Fruit fly (Drosophila melanogaster) whole organism, embryonic: ENCODE measurements around the gene CG13449.
A peak's percentile ranks its signal among the peaks of the same experiment; 100 is the strongest.

Source experiments
- CG10462 ChIP-seq: fragments of 200-800 bp; sonication (Bioruptor generic); optimal IDR thresholded peaks from 2 replicates; lab custom pipeline; 2016; ENCODE audit warnings: missing biosample characterization, missing genetic modification characterization
- CG10543 ChIP-seq: fragments of 200-800 bp; sonication (Bioruptor generic); optimal IDR thresholded peaks from 3 replicates; lab custom pipeline; 2017; ENCODE audit warnings: missing biosample characterization, mild to moderate bottlenecking, missing genetic modification characterization, moderate library complexity
- CG13424 ChIP-seq: fragments of 200-800 bp; sonication (Bioruptor generic); optimal IDR thresholded peaks from 2 replicates; lab custom pipeline; 2019; ENCODE audit warnings: missing biosample characterization, mild to moderate bottlenecking, missing genetic modification characterization, moderate library complexity
- CG14441 ChIP-seq: fragments of 200-800 bp; sonication (Bioruptor generic); IDR thresholded peaks from 2 replicates; pipeline ENCODE4 v1.3.6; 2022; ENCODE audit warnings: missing biosample characterization, missing genetic modification characterization
- CG14710 ChIP-seq: fragments of 200-800 bp; sonication (Bioruptor generic); optimal IDR thresholded peaks from 3 replicates; lab custom pipeline; 2019; ENCODE audit warnings: missing biosample characterization, mild to moderate bottlenecking, missing genetic modification characterization, moderate library complexity
- CG15601 ChIP-seq: fragments of 200-800 bp; sonication (Bioruptor generic); optimal IDR thresholded peaks from 3 replicates; lab custom pipeline; 2019; ENCODE audit warnings: missing biosample characterization, mild to moderate bottlenecking, missing genetic modification characterization, moderate library complexity
- CG1647 ChIP-seq: fragments of 200-800 bp; sonication (Bioruptor generic); optimal IDR thresholded peaks from 3 replicates; lab custom pipeline; 2016; ENCODE audit warnings: missing biosample characterization, missing genetic modification characterization
- CG17385 ChIP-seq: fragments of 200-800 bp; sonication (Bioruptor generic); optimal IDR thresholded peaks from 3 replicates; lab custom pipeline; 2018; ENCODE audit warnings: missing biosample characterization, mild to moderate bottlenecking, missing genetic modification characterization
- CG2678 ChIP-seq: fragments of 200-800 bp; sonication (Bioruptor generic); optimal IDR thresholded peaks from 3 replicates; lab custom pipeline; 2019; ENCODE audit warnings: missing biosample characterization, mild to moderate bottlenecking, missing genetic modification characterization, moderate library complexity
- CG2712 ChIP-seq: fragments of 200-800 bp; optimal IDR thresholded peaks from 3 replicates; lab custom pipeline; 2019; ENCODE audit warnings: missing biosample characterization, mild to moderate bottlenecking, missing genetic modification characterization, moderate library complexity
- CG31365 ChIP-seq: fragments of 200-800 bp; sonication (Bioruptor generic); optimal IDR thresholded peaks from 2 replicates; lab custom pipeline; 2018; ENCODE audit warnings: missing biosample characterization, mild to moderate bottlenecking, missing genetic modification characterization
- CG32767 ChIP-seq: fragments of 200-800 bp; sonication (Bioruptor generic); IDR thresholded peaks from 2 replicates; pipeline ENCODE4 v1.3.6; 2022; ENCODE audit warnings: missing biosample characterization, missing genetic modification characterization
- CG3407 ChIP-seq: fragments of 200-800 bp; sonication (Bioruptor generic); optimal IDR thresholded peaks from 2 replicates; lab custom pipeline; 2018; ENCODE audit warnings: missing biosample characterization, mild to moderate bottlenecking, missing genetic modification characterization
- CG3726 ChIP-seq: fragments of 200-800 bp; sonication (Bioruptor generic); IDR thresholded peaks from 3 replicates; pipeline ENCODE4, ENCODE4 v1.3.6; 2022; ENCODE audit warnings: missing biosample characterization, missing genetic modification characterization
- CG4404 ChIP-seq: fragments of 200-800 bp; sonication (Bioruptor generic); IDR thresholded peaks from 2 replicates; pipeline ENCODE4 v1.3.6; 2022; ENCODE audit warnings: missing biosample characterization, missing genetic modification characterization
- CG6813 ChIP-seq: fragments of 200-800 bp; sonication (Bioruptor generic); optimal IDR thresholded peaks from 2 replicates; lab custom pipeline; 2017; ENCODE audit warnings: missing biosample characterization, missing genetic modification characterization, mild to moderate bottlenecking, moderate library complexity, missing genetic modification reagents
- CG7271 ChIP-seq: fragments of 200-800 bp; sonication (Bioruptor generic); optimal IDR thresholded peaks from 2 replicates; lab custom pipeline; 2018; ENCODE audit warnings: missing biosample characterization, mild to moderate bottlenecking, missing genetic modification characterization, moderate library complexity
- CG7839 ChIP-seq: fragments of 200-800 bp; sonication (Bioruptor generic); optimal IDR thresholded peaks from 3 replicates; lab custom pipeline; 2018; ENCODE audit warnings: missing biosample characterization, mild to moderate bottlenecking, missing genetic modification characterization, moderate library complexity
- CG8359 ChIP-seq: fragments of 200-800 bp; sonication (Bioruptor generic); optimal IDR thresholded peaks from 2 replicates; lab custom pipeline; 2017; ENCODE audit warnings: missing biosample characterization, mild to moderate bottlenecking, missing genetic modification characterization, borderline replicate concordance
- CG8765 ChIP-seq: fragments of 200-800 bp; sonication (Bioruptor generic); IDR thresholded peaks from 2 replicates; pipeline ENCODE4 v1.3.6; 2022; ENCODE audit warnings: missing biosample characterization, missing genetic modification characterization
- CHES-1-like ChIP-seq: fragments of 200-800 bp; sonication (Bioruptor generic); optimal IDR thresholded peaks from 2 replicates; lab custom pipeline; 2016; ENCODE audit warnings: missing biosample characterization, missing genetic modification characterization
- D19B ChIP-seq: fragments of 200-800 bp; sonication (Bioruptor generic); optimal IDR thresholded peaks from 2 replicates; lab custom pipeline; 2017; ENCODE audit warnings: missing biosample characterization, mild to moderate bottlenecking, missing genetic modification characterization
- Dfd ChIP-seq, 2 experiments: fragments of >200 bp; optimal IDR thresholded peaks; 2 replicates each; lab custom pipeline; 2017; ENCODE audit warnings: missing biosample characterization in 2 of 2, missing genetic modification characterization in 2 of 2
- Fer2 ChIP-seq: fragments of 200-800 bp; sonication (Bioruptor generic); optimal IDR thresholded peaks from 2 replicates; lab custom pipeline; 2018; ENCODE audit warnings: missing biosample characterization, mild to moderate bottlenecking, missing genetic modification characterization, moderate library complexity
- H2.0 ChIP-seq: fragments of 200-800 bp; sonication (Bioruptor generic); IDR thresholded peaks from 2 replicates; pipeline ENCODE4 v1.3.6; 2022; ENCODE audit warnings: missing biosample characterization, missing genetic modification characterization
- Hand ChIP-seq: fragments of 200-800 bp; sonication (Bioruptor generic); optimal IDR thresholded peaks from 2 replicates; lab custom pipeline; 2017; ENCODE audit warnings: mild to moderate bottlenecking, missing biosample characterization, missing genetic modification reagents, missing genetic modification characterization
- HmgZ ChIP-seq: fragments of 200-800 bp; sonication (Bioruptor generic); optimal IDR thresholded peaks from 2 replicates; lab custom pipeline; 2018; ENCODE audit warnings: missing biosample characterization, mild to moderate bottlenecking, missing genetic modification characterization
- Hr3 ChIP-seq: fragments of 200-800 bp; sonication (Bioruptor generic); optimal IDR thresholded peaks from 3 replicates; lab custom pipeline; 2016; ENCODE audit warnings: missing biosample characterization, missing genetic modification characterization
- NFAT ChIP-seq: fragments of 200-800 bp; sonication (Bioruptor generic); IDR thresholded peaks from 2 replicates; pipeline ENCODE4 v1.3.6; 2022; ENCODE audit warnings: missing biosample characterization, missing genetic modification characterization
- Trl ChIP-seq, 3 experiments: fragments of >200 bp in 2 of 3; fragments of 200-800 bp in 1 of 3; sonication (Bioruptor generic) in 1 of 3; optimal IDR thresholded peaks; 2 replicates in 1 of 3; 3 replicates in 2 of 3; lab custom pipeline; 2016 to 2017; ENCODE audit warnings: missing biosample characterization in 1 of 3, missing genetic modification characterization in 1 of 3
- YL-1 ChIP-seq: fragments of 200-800 bp; sonication (Bioruptor generic); optimal IDR thresholded peaks from 3 replicates; lab custom pipeline; 2017; ENCODE audit warnings: missing biosample characterization, mild to moderate bottlenecking, missing genetic modification characterization
- ac ChIP-seq: fragments of 200-800 bp; sonication (Bioruptor generic); optimal IDR thresholded peaks from 3 replicates; lab custom pipeline; 2017; ENCODE audit warnings: missing biosample characterization, mild to moderate bottlenecking, missing genetic modification characterization
- aop ChIP-seq: fragments of 200-800 bp; sonication (Bioruptor generic); IDR thresholded peaks from 2 replicates; pipeline ENCODE4 v1.3.6; 2022; ENCODE audit warnings: missing biosample characterization, missing genetic modification characterization
- dmrt99B ChIP-seq: fragments of 200-800 bp; sonication (Bioruptor generic); optimal IDR thresholded peaks from 2 replicates; lab custom pipeline; 2018; ENCODE audit warnings: missing biosample characterization, mild to moderate bottlenecking, missing genetic modification characterization, moderate library complexity
- eyg ChIP-seq: fragments of 200-800 bp; sonication (Bioruptor generic); optimal IDR thresholded peaks from 3 replicates; lab custom pipeline; 2016; ENCODE audit warnings: missing biosample characterization, missing genetic modification characterization
- gem ChIP-seq: fragments of 200-800 bp; sonication (Bioruptor generic); optimal IDR thresholded peaks from 2 replicates; lab custom pipeline; 2019; ENCODE audit warnings: missing biosample characterization, mild to moderate bottlenecking, missing genetic modification characterization, moderate library complexity
- ham ChIP-seq: fragments of 200-800 bp; sonication (Bioruptor generic); IDR thresholded peaks from 2 replicates; pipeline ENCODE4 v1.3.6; 2022; ENCODE audit warnings: missing biosample characterization, missing genetic modification characterization
- lab ChIP-seq: fragments of 200-800 bp; sonication (Bioruptor generic); optimal IDR thresholded peaks from 3 replicates; lab custom pipeline; 2017; ENCODE audit warnings: missing biosample characterization, missing genetic modification characterization, mild to moderate bottlenecking, moderate library complexity, missing genetic modification reagents
- lola ChIP-seq, 3 experiments: fragments of >200 bp in 2 of 3; fragments of 200-800 bp in 1 of 3; sonication (Bioruptor generic) in 1 of 3; optimal IDR thresholded peaks; 2 replicates each; lab custom pipeline; 2017 to 2019; ENCODE audit warnings: missing biosample characterization in 3 of 3, missing genetic modification characterization in 3 of 3, mild to moderate bottlenecking in 1 of 3, moderate library complexity in 1 of 3
- pan ChIP-seq, 4 experiments: fragments of >200 bp in 3 of 4; fragments of 200-800 bp in 1 of 4; sonication (Bioruptor generic) in 1 of 4; optimal IDR thresholded peaks in 3 of 4; IDR thresholded peaks in 1 of 4; 2 replicates each; pipeline versions ENCODE4 v1.3.6 to Lab custom; 2017 to 2022; ENCODE audit warnings: missing biosample characterization in 2 of 4, missing genetic modification characterization in 2 of 4, mixed read lengths in 1 of 4
- pum ChIP-seq: fragments of 200-800 bp; sonication (Bioruptor generic); optimal IDR thresholded peaks from 2 replicates; lab custom pipeline; 2016; ENCODE audit warnings: missing biosample characterization, missing genetic modification characterization
- ranshi ChIP-seq: fragments of 200-800 bp; sonication (Bioruptor generic); IDR thresholded peaks from 2 replicates; pipeline ENCODE4 v1.3.6; 2022; ENCODE audit warnings: missing biosample characterization, missing genetic modification characterization
- repo ChIP-seq: fragments of 200-800 bp; sonication (Bioruptor generic); optimal IDR thresholded peaks from 2 replicates; lab custom pipeline; 2016; ENCODE audit warnings: missing biosample characterization, missing genetic modification characterization
- scrt ChIP-seq: fragments of 200-800 bp; sonication (Bioruptor generic); optimal IDR thresholded peaks from 2 replicates; lab custom pipeline; 2018; ENCODE audit warnings: missing biosample characterization, mild to moderate bottlenecking, missing genetic modification characterization, moderate library complexity
- sens ChIP-seq: fragments of 200-800 bp; sonication (Bioruptor generic); peaks from one replicate; lab custom pipeline; 2016; ENCODE audit warnings: missing biosample characterization, missing genetic modification characterization
- seq ChIP-seq: fragments of 200-800 bp; sonication (Bioruptor generic); IDR thresholded peaks from 2 replicates; pipeline ENCODE4 v1.3.6; 2022; ENCODE audit warnings: missing biosample characterization, missing genetic modification characterization
- so ChIP-seq: fragments of 200-800 bp; sonication (Bioruptor generic); IDR thresholded peaks from 3 replicates; pipeline ENCODE4 v1.3.6; 2022; ENCODE audit warnings: missing biosample characterization, missing genetic modification characterization
- trh ChIP-seq: fragments of 200-800 bp; sonication (Bioruptor generic); optimal IDR thresholded peaks from 2 replicates; lab custom pipeline; 2016; ENCODE audit warnings: missing biosample characterization, missing genetic modification characterization

CG13449 gene

DNA sequence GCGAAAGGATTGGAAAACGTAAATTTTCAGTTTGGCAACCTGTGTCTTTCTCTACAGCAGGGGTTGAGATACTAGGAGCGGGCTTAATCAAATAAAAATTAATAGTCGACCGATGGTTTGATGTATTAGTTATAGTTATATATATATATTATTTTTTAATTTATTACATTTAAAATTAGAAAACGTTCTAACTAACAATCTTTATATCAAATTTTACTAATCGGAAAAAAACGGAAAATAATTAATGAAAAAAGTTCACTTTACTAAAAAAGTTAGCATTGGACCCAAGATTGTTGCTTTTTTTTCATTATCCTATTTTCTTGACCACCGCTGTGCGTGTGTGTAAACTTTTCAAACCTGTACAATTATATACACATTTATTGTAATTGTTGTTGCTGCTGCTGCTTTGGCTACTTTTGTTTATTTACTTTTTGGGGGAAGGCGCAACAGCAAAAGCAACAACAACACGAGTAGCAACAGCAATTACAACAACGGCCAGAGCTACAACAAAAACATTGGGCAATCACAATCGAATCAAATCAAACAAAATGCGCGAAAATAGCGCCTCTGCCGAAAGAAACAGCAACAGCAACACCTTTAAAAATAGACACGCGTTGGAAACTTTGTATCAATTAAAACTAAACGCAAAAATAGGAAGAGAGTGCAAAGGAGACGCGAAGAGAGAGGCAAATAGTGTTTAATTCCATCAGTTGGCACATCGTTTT is 19.9 kb downstream of the CG13449 start (continued):
- TF ChIP-seq CHES-1-like (GFP tag; lab: Kevin White, UChicago) (no peak), CG1647 (GFP tag; lab: Kevin White, UChicago) (no peak), pum (no peak), CG31365 (tag; lab: Kevin White, UChicago) (no peak), gem (tag; lab: Kevin White, UChicago) (peak; percentile 85), eyg (no peak), sens (GFP tag; lab: Kevin White, UChicago) (peak; percentile 71), Fer2 (tag; lab: Kevin White, UChicago) (peak; percentile 9), CG17385 (GFP tag; lab: Kevin White, UChicago) (peak; percentile 52), CG15601 (peak; percentile 28), trh (GFP tag; lab: Kevin White, UChicago) (no peak), CG14441 (peak; percentile 42; the same call in 1 of the 2 replicates), CG3726 (no peak), aop (GFP tag; lab: Robert Waterston, UW) (no peak), pan (optimal IDR thresholded peaks at IDR 0.05; lab: Kevin White, UChicago) (no peak), pan (GFP tag; optimal IDR thresholded peaks at IDR 0.05 in 1 of 2, IDR thresholded peaks at IDR 0.05 in 1 of 2) (peak in 1 of 2 experiments; percentile 72), NFAT (GFP tag; lab: Robert Waterston, UW) (no peak), scrt (peak; percentile 4), CG10462 (GFP tag; lab: Kevin White, UChicago) (no peak), CG3407 (GFP tag; lab: Kevin White, UChicago) (peak; percentile 18), Dfd (GFP tag; optimal IDR thresholded peaks at IDR 0.05; lab: Kevin White, UChicago) (no peak), HmgZ (no peak), YL-1 (GFP tag; lab: Kevin White, UChicago) (no peak), H2.0 (peak; percentile 16; the same call in 1 of the 2 replicates), seq (peak; percentile 32; the same call in 1 of the 2 replicates), CG2712 (tag; lab: Kevin White, UChicago) (peak; percentile 69), ham (GFP tag; lab: Robert Waterston, UW) (no peak), lola (GFP tag; optimal IDR thresholded peaks at IDR 0.05; lab: Kevin White, UChicago) (peak in 1 of 3 experiments; percentile 29), CG6813 (peak; percentile 40), D19B (GFP tag; lab: Kevin White, UChicago) (peak; percentile 30), CG7839 (tag; lab: Kevin White, UChicago) (peak; percentile 77), Trl (optimal IDR thresholded peaks at IDR 0.05; lab: Kevin White, UChicago) (no peak), Trl (GFP tag; optimal IDR thresholded peaks at IDR 0.05; lab: Kevin White, UChicago) (no peak), CG13424 (tag; lab: Kevin White, UChicago) (peak; percentile 71), CG10543 (GFP tag; lab: Kevin White, UChicago) (peak; percentile 1), Hand (GFP tag; lab: Kevin White, UChicago) (peak; percentile 41), CG8765 (GFP tag; lab: Robert Waterston, UW) (no peak), Hr3 (peak; percentile 44), ac (no peak), so (GFP tag; lab: Robert Waterston, UW) (no peak), ranshi (GFP tag; lab: Robert Waterston, UW) (peak; percentile 56), CG14710 (peak; percentile 25), CG4404 (GFP tag; lab: Robert Waterston, UW) (no peak), lab (peak; percentile 70), CG32767 (GFP tag; lab: Robert Waterston, UW) (0 out of 2 replicates have a peak, but pooled peaks have one; percentile 47), dmrt99B (peak; percentile 73), CG7271 (peak; percentile 31), CG8359 (GFP tag; lab: Kevin White, UChicago) (peak; percentile 4), repo (GFP tag; lab: Kevin White, UChicago) (no peak), CG2678 (tag; lab: Kevin White, UChicago) (peak; percentile 80)
